Fruit fly (Drosophila melanogaster) whole organism, pupa: Measurements from ENCODE around the gene CG4653.

Experiments used
- CG15710 ChIP-seq: fragments of 200-800 bp; sonication (Bioruptor generic); optimal IDR thresholded peaks from 2 replicates; lab custom pipeline; 2018; ENCODE audit warnings: missing biosample characterization, mild to moderate bottlenecking, missing genetic modification characterization, moderate library complexity
- CG32121 ChIP-seq: fragments of 200-800 bp; sonication (Bioruptor generic); IDR thresholded peaks from 2 replicates; pipeline ENCODE4 v1.3.6; 2022; ENCODE audit warnings: missing biosample characterization, missing genetic modification characterization
- CG34367 ChIP-seq: fragments of 200-800 bp; sonication (Bioruptor generic); optimal IDR thresholded peaks from 2 replicates; lab custom pipeline; 2018; ENCODE audit warnings: missing biosample characterization, mild to moderate bottlenecking, missing genetic modification characterization
- D1 ChIP-seq: fragments of 200-800 bp; sonication (Bioruptor generic); optimal IDR thresholded peaks from 2 replicates; lab custom pipeline; 2018; ENCODE audit warnings: missing biosample characterization, mild to moderate bottlenecking, missing genetic modification characterization, moderate library complexity

DNA sequence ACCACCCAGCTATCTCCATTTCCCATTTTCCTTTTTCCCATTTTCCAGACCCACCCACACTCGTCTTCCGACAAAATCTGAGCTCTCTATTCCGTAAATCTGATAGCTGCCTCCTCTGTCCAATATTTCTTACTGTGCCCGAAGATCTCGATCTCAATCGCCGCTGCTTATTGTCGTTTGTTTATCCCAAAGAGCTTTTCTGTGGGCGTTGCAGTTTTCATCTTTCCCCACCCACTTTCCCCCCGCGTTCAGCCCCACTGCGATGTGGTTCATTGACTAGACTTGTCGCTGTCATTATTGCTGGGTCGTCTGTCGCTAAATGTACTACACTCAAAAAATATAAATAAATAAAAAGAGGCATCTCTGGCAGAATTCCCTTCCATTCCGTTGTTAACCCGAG, 14.5 kb upstream of the CG4653 start:
- TF ChIP-seq CG15710 (tag; lab: Kevin White, UChicago) = no peak
- no peak for TF ChIP-seq D1
- TF ChIP-seq CG32121 = no peak
- TF ChIP-seq CG34367 (tag; lab: Kevin White, UChicago) = no peak
